Fruit fly (Drosophila melanogaster): ENCODE data around the gene shv.

DNA sequence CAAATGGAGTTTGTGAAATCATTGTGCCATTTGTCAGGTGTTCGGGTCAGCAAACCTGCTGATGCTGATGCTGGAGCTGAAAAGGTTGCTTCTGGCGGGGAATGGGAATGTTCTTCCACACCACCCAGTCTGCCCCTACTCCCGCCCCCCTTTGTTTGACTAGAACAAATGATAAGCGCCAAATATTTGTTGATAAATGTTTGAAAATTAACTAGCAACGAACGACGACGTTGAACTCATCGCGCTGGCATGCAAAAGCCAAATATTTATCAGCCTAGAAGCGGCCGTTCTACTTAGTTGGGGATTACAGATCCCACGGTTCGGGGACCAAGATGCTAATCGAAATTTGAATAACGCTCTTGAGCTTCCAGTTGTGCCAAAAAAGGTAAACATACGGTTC lies 27.4 kb upstream of the shv start:
- TF ChIP-seq CTCF (optimal IDR thresholded peaks at IDR 0.05) (no peak), CG8478 (optimal IDR thresholded peaks at IDR 0.05) (no peak)

All from S2 (cell line).